Comparison of ENCODE assay signal across 1 fruit fly cellular context in the genomic region with DNA sequence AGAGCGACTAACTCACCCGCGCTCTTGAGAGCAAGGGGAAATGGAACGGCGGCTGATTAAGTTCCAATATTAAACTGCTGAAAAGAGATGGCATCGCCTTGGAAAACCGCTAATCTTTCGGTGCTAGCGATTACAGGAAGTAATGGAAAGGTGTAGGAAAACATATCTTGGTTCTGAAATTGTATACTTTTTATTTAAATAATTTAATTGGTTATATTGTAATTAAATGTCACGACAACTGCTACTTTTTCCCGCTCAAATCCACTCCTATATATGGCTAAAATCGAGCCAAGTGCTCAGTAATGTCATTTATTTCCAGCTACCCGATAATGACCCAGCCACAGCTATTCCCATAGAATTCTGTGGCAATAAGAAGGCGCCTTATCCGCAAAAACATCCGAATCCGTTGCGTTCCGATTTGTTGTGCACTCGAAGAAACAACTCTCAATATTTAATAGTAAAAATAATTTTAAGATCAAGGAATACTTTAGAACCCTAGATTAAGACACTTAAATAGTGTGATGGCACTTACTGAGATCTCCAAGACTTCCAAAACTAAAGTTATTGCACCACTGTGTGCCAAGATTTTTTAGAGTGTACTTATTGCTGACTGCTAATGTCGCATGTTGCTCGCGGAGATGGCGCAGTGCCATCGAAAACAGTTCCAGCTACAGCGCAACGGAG.
TF ChIP-seq lines count a peak whose summit lies in the region.

No protein-coding gene starts in this region.

TF ChIP-seq in whole organism, embryonic, 481 proteins besides CTCF, POLR2A, EP300 and RAD21 (continued from another document):
- TF ChIP-seq sens-2 (GFP tag; IDR thresholded peaks at IDR 0.05; lab: Robert Waterston, UW) (peak; percentile 40; the same call in 1 of the 2 replicates), CG14965 (GFP tag; optimal IDR thresholded peaks at IDR 0.05; lab: Kevin White, UChicago; ENCODE audit: borderline replicate concordance) (no peak), CG4424 (GFP tag; optimal IDR thresholded peaks at IDR 0.05; lab: Kevin White, UChicago) (peak; percentile 57), zen (tag; optimal IDR thresholded peaks at IDR 0.05; lab: Kevin White, UChicago) (peak; percentile 68), CG8388 (GFP tag; optimal IDR thresholded peaks at IDR 0.05; lab: Kevin White, UChicago) (peak; percentile 73), CG11696 (GFP tag; IDR thresholded peaks at IDR 0.05; lab: Robert Waterston, UW) (0 out of 2 replicates have a peak, but pooled peaks have one; percentile 26), nom (GFP tag; optimal IDR thresholded peaks at IDR 0.05; lab: Kevin White, UChicago) (peak; percentile 59), CG2202 (tag; optimal IDR thresholded peaks at IDR 0.05; lab: Kevin White, UChicago) (no peak), D (optimal IDR thresholded peaks at IDR 0.05; lab: Kevin White, UChicago) (no peak), D (GFP tag; optimal IDR thresholded peaks at IDR 0.05; lab: Kevin White, UChicago) (peak; percentile 47), run (tag; optimal IDR thresholded peaks at IDR 0.05; lab: Kevin White, UChicago) (peak; percentile 13), CG8478 (optimal IDR thresholded peaks at IDR 0.05; lab: Kevin White, UChicago) (no peak), sqz (GFP tag; optimal IDR thresholded peaks at IDR 0.05; lab: Kevin White, UChicago) (no peak), CG9817 (tag; optimal IDR thresholded peaks at IDR 0.05; lab: Kevin White, UChicago) (peak; percentile 21), CG32532 (GFP tag; IDR thresholded peaks at IDR 0.05; lab: Robert Waterston, UW) (peak; percentile 75), C15 (GFP tag; IDR thresholded peaks at IDR 0.05; lab: Robert Waterston, UW) (no peak), CG33213 (GFP tag; optimal IDR thresholded peaks at IDR 0.05; lab: Kevin White, UChicago) (peak; percentile 48), chm (GFP tag; IDR thresholded peaks at IDR 0.05; lab: Robert Waterston, UW) (peak; percentile 72), tx (GFP tag; optimal IDR thresholded peaks at IDR 0.05; lab: Kevin White, UChicago) (peak; percentile 33), lilli (GFP tag; optimal IDR thresholded peaks at IDR 0.05; lab: Kevin White, UChicago) (peak; percentile 66), pita (GFP tag; optimal IDR thresholded peaks at IDR 0.05; lab: Kevin White, UChicago) (no peak), CG11504 (tag; optimal IDR thresholded peaks at IDR 0.05; lab: Kevin White, UChicago) (peak; percentile 86), maf-S (GFP tag; optimal IDR thresholded peaks at IDR 0.05; lab: Kevin White, UChicago) (peak; percentile 30), gt (GFP tag; IDR thresholded peaks at IDR 0.05; lab: Robert Waterston, UW) (no peak), CG4360 (GFP tag; IDR thresholded peaks at IDR 0.05; lab: Robert Waterston, UW) (0 out of 2 replicates have a peak, but pooled peaks have one; percentile 43), seq (GFP tag; IDR thresholded peaks at IDR 0.05; lab: Robert Waterston, UW) (peak; percentile 63; the same call in 1 of the 2 replicates), pum (GFP tag; optimal IDR thresholded peaks at IDR 0.05; lab: Kevin White, UChicago) (peak; percentile 57), CG13624 (GFP tag; optimal IDR thresholded peaks at IDR 0.05; lab: Kevin White, UChicago) (peak; percentile 57), ken (GFP tag; IDR thresholded peaks at IDR 0.05; lab: Robert Waterston, UW) (peak; percentile 81), btn (GFP tag; optimal IDR thresholded peaks at IDR 0.05; lab: Kevin White, UChicago) (peak; percentile 40), H15 (GFP tag; IDR thresholded peaks at IDR 0.05; lab: Robert Waterston, UW) (peak; percentile 63; the same call in 1 of the 3 replicates), wor (GFP tag; IDR thresholded peaks at IDR 0.05; lab: Robert Waterston, UW) (peak; percentile 46; the same call in 1 of the 2 replicates), CG32772 (GFP tag; IDR thresholded peaks at IDR 0.05; lab: Robert Waterston, UW) (peak; percentile 66), prd (optimal IDR thresholded peaks at IDR 0.05; lab: Kevin White, UChicago) (no peak), prd (GFP tag; IDR thresholded peaks at IDR 0.05; lab: Robert Waterston, UW) (peak; percentile 81), CG14667 (GFP tag; IDR thresholded peaks at IDR 0.05; lab: Robert Waterston, UW) (peak; percentile 64), cg (GFP tag; optimal IDR thresholded peaks at IDR 0.05; lab: Kevin White, UChicago) (no peak), CG13424 (tag; optimal IDR thresholded peaks at IDR 0.05; lab: Kevin White, UChicago) (peak; percentile 73), psq (GFP tag; optimal IDR thresholded peaks at IDR 0.05; lab: Kevin White, UChicago) (no peak), onecut (GFP tag; IDR thresholded peaks at IDR 0.05; lab: Robert Waterston, UW) (no peak), Fer1 (GFP tag; optimal IDR thresholded peaks at IDR 0.05; lab: Kevin White, UChicago) (peak; percentile 70), gcm (GFP tag; optimal IDR thresholded peaks at IDR 0.05; lab: Kevin White, UChicago) (peak; percentile 65), Awh (GFP tag; IDR thresholded peaks at IDR 0.05; lab: Robert Waterston, UW) (peak; percentile 80), dimm (GFP tag; IDR thresholded peaks at IDR 0.05; lab: Robert Waterston, UW) (no peak)
